Fruit fly (Drosophila melanogaster) whole organism, embryonic: ENCODE results near the gene Tsc1.

Experiments
- Ada2b ChIP-seq: fragments of 200-800 bp; sonication (Bioruptor generic); IDR thresholded peaks from 2 replicates; pipeline ENCODE4 v1.3.6; 2022; ENCODE audit warnings: missing biosample characterization, missing genetic modification characterization
- Atf3 ChIP-seq: fragments of 200-800 bp; sonication (Bioruptor generic); optimal IDR thresholded peaks from 3 replicates; lab custom pipeline; 2016; ENCODE audit warnings: missing biosample characterization, missing genetic modification characterization
- Bdp1 ChIP-seq: fragments of 200-800 bp; sonication (Bioruptor generic); optimal IDR thresholded peaks from 3 replicates; lab custom pipeline; 2016; ENCODE audit warnings: missing biosample characterization, missing genetic modification characterization
- Bteb2 ChIP-seq: fragments of 200-800 bp; sonication (Bioruptor generic); optimal IDR thresholded peaks from 2 replicates; lab custom pipeline; 2016; ENCODE audit warnings: missing biosample characterization, missing genetic modification characterization
- CG10431 ChIP-seq: fragments of 200-800 bp; sonication (Bioruptor generic); optimal IDR thresholded peaks from 3 replicates; lab custom pipeline; 2018; ENCODE audit warnings: missing biosample characterization, mild to moderate bottlenecking, missing genetic modification characterization
- CG10654 ChIP-seq: fragments of 200-800 bp; sonication (Bioruptor generic); optimal IDR thresholded peaks from 2 replicates; lab custom pipeline; 2016; ENCODE audit warnings: missing biosample characterization, missing genetic modification characterization
- CG11504 ChIP-seq: fragments of 200-800 bp; sonication (Bioruptor generic); optimal IDR thresholded peaks from 3 replicates; lab custom pipeline; 2019; ENCODE audit warnings: missing biosample characterization, mild to moderate bottlenecking, missing genetic modification characterization, moderate library complexity
- CG12104 ChIP-seq: fragments of 200-800 bp; sonication (Bioruptor generic); optimal IDR thresholded peaks from 3 replicates; lab custom pipeline; 2016; ENCODE audit warnings: missing biosample characterization, missing genetic modification characterization
- CG15011 ChIP-seq: fragments of 200-800 bp; sonication (Bioruptor generic); optimal IDR thresholded peaks from 3 replicates; lab custom pipeline; 2018; ENCODE audit warnings: missing biosample characterization, mild to moderate bottlenecking, missing genetic modification characterization
- CG17361 ChIP-seq: fragments of 200-800 bp; sonication (Bioruptor generic); IDR thresholded peaks from 3 replicates; pipeline ENCODE4 v1.3.6; 2022; ENCODE audit warnings: missing biosample characterization, missing genetic modification characterization
- CG17385 ChIP-seq: fragments of 200-800 bp; sonication (Bioruptor generic); optimal IDR thresholded peaks from 3 replicates; lab custom pipeline; 2018; ENCODE audit warnings: missing biosample characterization, mild to moderate bottlenecking, missing genetic modification characterization
- CG2678 ChIP-seq: fragments of 200-800 bp; sonication (Bioruptor generic); optimal IDR thresholded peaks from 3 replicates; lab custom pipeline; 2019; ENCODE audit warnings: missing biosample characterization, mild to moderate bottlenecking, missing genetic modification characterization, moderate library complexity
- CG4820 ChIP-seq: fragments of 200-800 bp; sonication (Bioruptor generic); optimal IDR thresholded peaks from 3 replicates; lab custom pipeline; 2016; ENCODE audit warnings: missing biosample characterization, missing genetic modification characterization
- Camta ChIP-seq: fragments of 200-800 bp; sonication (Bioruptor generic); optimal IDR thresholded peaks from 2 replicates; lab custom pipeline; 2016; ENCODE audit warnings: missing biosample characterization, missing genetic modification characterization
- CkIIα-i1 ChIP-seq: fragments of 200-800 bp; sonication (Bioruptor generic); IDR thresholded peaks from 2 replicates; pipeline ENCODE4 v1.3.6; 2022; ENCODE audit warnings: missing biosample characterization, missing genetic modification characterization
- Dip3 ChIP-seq: fragments of 200-800 bp; sonication (Bioruptor generic); optimal IDR thresholded peaks from 3 replicates; lab custom pipeline; 2016; ENCODE audit warnings: missing biosample characterization, missing genetic modification characterization
- Doc3 ChIP-seq: fragments of 200-800 bp; sonication (Bioruptor generic); IDR thresholded peaks from 3 replicates; pipeline ENCODE4 v1.3.6; 2022; ENCODE audit warnings: missing biosample characterization, missing genetic modification characterization; ENCODE audit not compliant: partially characterized antibody
- HLH3B ChIP-seq: fragments of 200-800 bp; sonication (Bioruptor generic); IDR thresholded peaks from 2 replicates; pipeline ENCODE4 v1.3.6; 2022; ENCODE audit warnings: missing biosample characterization, missing genetic modification characterization
- HLH4C ChIP-seq: fragments of 200-800 bp; sonication (Bioruptor generic); IDR thresholded peaks from 3 replicates; pipeline ENCODE4 v1.3.6; 2022; ENCODE audit warnings: missing biosample characterization, missing genetic modification characterization; ENCODE audit not compliant: partially characterized antibody
- Hr3 ChIP-seq: fragments of 200-800 bp; sonication (Bioruptor generic); optimal IDR thresholded peaks from 3 replicates; lab custom pipeline; 2016; ENCODE audit warnings: missing biosample characterization, missing genetic modification characterization
- Meics ChIP-seq: fragments of 200-800 bp; sonication (Bioruptor generic); optimal IDR thresholded peaks from 2 replicates; lab custom pipeline; 2017; ENCODE audit warnings: missing biosample characterization, mild to moderate bottlenecking, missing genetic modification characterization
- Oli ChIP-seq: fragments of 200-800 bp; sonication (Bioruptor generic); optimal IDR thresholded peaks from 2 replicates; lab custom pipeline; 2018; ENCODE audit warnings: missing biosample characterization, mild to moderate bottlenecking, missing genetic modification characterization, moderate library complexity
- PHDP ChIP-seq: fragments of 200-800 bp; sonication (Bioruptor generic); optimal IDR thresholded peaks from 3 replicates; lab custom pipeline; 2018; ENCODE audit warnings: missing biosample characterization, mild to moderate bottlenecking, missing genetic modification characterization, moderate library complexity
- Rx ChIP-seq: fragments of 200-800 bp; sonication (Bioruptor generic); IDR thresholded peaks from 2 replicates; pipeline ENCODE4 v1.3.6; 2022; ENCODE audit warnings: missing biosample characterization, missing genetic modification characterization
- Sox102F ChIP-seq: fragments of 200-800 bp; sonication (Bioruptor generic); optimal IDR thresholded peaks from 2 replicates; lab custom pipeline; 2018; ENCODE audit warnings: missing biosample characterization, mild to moderate bottlenecking, missing genetic modification characterization, moderate library complexity
- Sry-β ChIP-seq: fragments of 200-800 bp; sonication (Bioruptor generic); optimal IDR thresholded peaks from 2 replicates; lab custom pipeline; 2018; ENCODE audit warnings: missing biosample characterization, mild to moderate bottlenecking, missing genetic modification characterization, moderate library complexity
- Sry-δ ChIP-seq: fragments of 200-800 bp; sonication (Bioruptor generic); optimal IDR thresholded peaks from 2 replicates; lab custom pipeline; 2016; ENCODE audit warnings: missing biosample characterization, missing genetic modification characterization
- Xbp1 ChIP-seq: fragments of 200-800 bp; sonication (Bioruptor generic); optimal IDR thresholded peaks from 3 replicates; lab custom pipeline; 2016; ENCODE audit warnings: missing biosample characterization, mild to moderate bottlenecking, missing genetic modification characterization
- Xrp1 ChIP-seq: fragments of 200-800 bp; sonication (Bioruptor generic); IDR thresholded peaks from 2 replicates; pipeline ENCODE4 v1.3.6; 2022; ENCODE audit warnings: missing biosample characterization, missing genetic modification characterization
- amos ChIP-seq: fragments of 200-800 bp; sonication (Bioruptor generic); IDR thresholded peaks from 2 replicates; pipeline ENCODE4 v1.3.6; 2022; ENCODE audit warnings: missing biosample characterization, missing genetic modification characterization; ENCODE audit not compliant: partially characterized antibody
- cad ChIP-seq: fragments of >200 bp; optimal IDR thresholded peaks from 2 replicates; lab custom pipeline; 2017; ENCODE audit warnings: missing biosample characterization, missing genetic modification characterization
- cg ChIP-seq: fragments of 200-800 bp; sonication (Bioruptor generic); optimal IDR thresholded peaks from 3 replicates; lab custom pipeline; 2019; ENCODE audit warnings: missing biosample characterization, mild to moderate bottlenecking, missing genetic modification characterization, moderate library complexity
- dm ChIP-seq: fragments of 200-800 bp; sonication (Bioruptor generic); optimal IDR thresholded peaks from 3 replicates; lab custom pipeline; 2016; ENCODE audit warnings: missing biosample characterization, missing genetic modification characterization
- dmrt11E ChIP-seq: fragments of 200-800 bp; sonication (Bioruptor generic); optimal IDR thresholded peaks from 3 replicates; lab custom pipeline; 2018; ENCODE audit warnings: missing biosample characterization, mild to moderate bottlenecking, missing genetic modification characterization, moderate library complexity
- dmrt99B ChIP-seq: fragments of 200-800 bp; sonication (Bioruptor generic); optimal IDR thresholded peaks from 2 replicates; lab custom pipeline; 2018; ENCODE audit warnings: missing biosample characterization, mild to moderate bottlenecking, missing genetic modification characterization, moderate library complexity
- en ChIP-seq: fragments of 200-800 bp; sonication (Bioruptor generic); optimal IDR thresholded peaks from 2 replicates; lab custom pipeline; 2016; ENCODE audit warnings: missing biosample characterization, missing genetic modification characterization
- ham ChIP-seq: fragments of 200-800 bp; sonication (Bioruptor generic); IDR thresholded peaks from 2 replicates; pipeline ENCODE4 v1.3.6; 2022; ENCODE audit warnings: missing biosample characterization, missing genetic modification characterization
- lilli ChIP-seq: fragments of 200-800 bp; sonication (Bioruptor generic); optimal IDR thresholded peaks from 3 replicates; lab custom pipeline; 2016; ENCODE audit warnings: missing biosample characterization, missing genetic modification characterization
- mam ChIP-seq: fragments of 200-800 bp; sonication (Bioruptor generic); optimal IDR thresholded peaks from 3 replicates; lab custom pipeline; 2016; ENCODE audit warnings: missing biosample characterization, missing genetic modification characterization
- mld ChIP-seq: fragments of 200-800 bp; sonication (Bioruptor generic); IDR thresholded peaks from 3 replicates; pipeline ENCODE4 v1.3.6; 2022; ENCODE audit warnings: missing biosample characterization, missing genetic modification characterization; ENCODE audit not compliant: partially characterized antibody
- otp ChIP-seq: fragments of 200-800 bp; sonication (Bioruptor generic); IDR thresholded peaks from 3 replicates; pipeline ENCODE4, ENCODE4 v1.3.6; 2022; ENCODE audit warnings: missing biosample characterization, missing genetic modification characterization
- p53 ChIP-seq: fragments of 200-800 bp; sonication (Bioruptor generic); optimal IDR thresholded peaks from 2 replicates; lab custom pipeline; 2016; ENCODE audit warnings: missing biosample characterization, missing genetic modification characterization
- pan ChIP-seq, 4 experiments: fragments of >200 bp in 3 of 4; fragments of 200-800 bp in 1 of 4; sonication (Bioruptor generic) in 1 of 4; optimal IDR thresholded peaks in 3 of 4; IDR thresholded peaks in 1 of 4; 2 replicates each; pipeline versions ENCODE4 v1.3.6 to Lab custom; 2017 to 2022; ENCODE audit warnings: missing biosample characterization in 2 of 4, missing genetic modification characterization in 2 of 4, mixed read lengths in 1 of 4
- ranshi ChIP-seq: fragments of 200-800 bp; sonication (Bioruptor generic); IDR thresholded peaks from 2 replicates; pipeline ENCODE4 v1.3.6; 2022; ENCODE audit warnings: missing biosample characterization, missing genetic modification characterization
- row ChIP-seq: fragments of 200-800 bp; sonication (Bioruptor generic); IDR thresholded peaks from 3 replicates; pipeline ENCODE4 v1.3.6; 2022; ENCODE audit warnings: missing biosample characterization, missing genetic modification characterization
- sens ChIP-seq: fragments of 200-800 bp; sonication (Bioruptor generic); peaks from one replicate; lab custom pipeline; 2016; ENCODE audit warnings: missing biosample characterization, missing genetic modification characterization
- ssp ChIP-seq: fragments of 200-800 bp; sonication (Bioruptor generic); IDR thresholded peaks from 2 replicates; pipeline ENCODE4 v1.3.6; 2022; ENCODE audit warnings: missing biosample characterization, missing genetic modification characterization
- sug ChIP-seq: fragments of 200-800 bp; optimal IDR thresholded peaks from 2 replicates; lab custom pipeline; 2019; ENCODE audit warnings: missing biosample characterization, mild to moderate bottlenecking, missing genetic modification characterization, moderate library complexity
- tll ChIP-seq, 2 experiments: fragments of 200-800 bp in 1 of 2; fragments of >200 bp in 1 of 2; sonication (Bioruptor generic) in 1 of 2; optimal IDR thresholded peaks; 2 replicates each; lab custom pipeline; 2017 to 2019; ENCODE audit warnings: missing biosample characterization in 2 of 2, missing genetic modification characterization in 2 of 2, mild to moderate bottlenecking in 1 of 2, moderate library complexity in 1 of 2
- tup ChIP-seq: fragments of 200-800 bp; sonication (Bioruptor generic); optimal IDR thresholded peaks from 2 replicates; lab custom pipeline; 2016; ENCODE audit warnings: missing biosample characterization, mild to moderate bottlenecking, missing genetic modification characterization, moderate library complexity
- vvl ChIP-seq: fragments of 200-800 bp; sonication (Bioruptor generic); IDR thresholded peaks from 2 replicates; pipeline ENCODE4 v1.3.6; 2022; ENCODE audit warnings: missing biosample characterization, missing genetic modification characterization

The Tsc1 gene

DNA sequence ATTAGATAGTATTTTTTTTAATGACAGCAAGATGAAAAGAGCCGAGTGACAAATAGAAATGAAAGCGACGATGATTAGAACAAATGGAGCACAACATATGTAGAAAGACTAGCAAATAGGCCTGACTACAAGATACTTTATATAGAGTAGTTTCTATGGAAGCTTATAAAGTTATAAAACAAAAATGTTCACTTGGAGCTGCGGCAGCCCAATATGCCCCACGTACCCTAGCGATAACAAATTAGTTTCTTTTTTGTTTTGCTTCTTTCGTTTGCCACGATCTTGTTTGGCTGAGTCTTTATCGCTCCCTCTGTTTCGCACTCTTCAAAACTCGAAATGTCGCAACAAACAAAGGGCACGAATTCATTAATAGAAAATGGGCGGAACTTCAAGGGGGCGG, 29.4 kb upstream of the Tsc1 start (continued):
- TF ChIP-seq en (GFP tag; lab: Kevin White, UChicago) (no peak), mld (no peak), Oli (tag; lab: Kevin White, UChicago) (no peak), p53 (no peak), Camta (GFP tag; lab: Kevin White, UChicago) (no peak), HLH4C (GFP tag; lab: Robert Waterston, UW) (no peak), sug (peak; percentile 24), CG11504 (tag; lab: Kevin White, UChicago) (peak; percentile 36), CkIIα-i1 (no peak), Ada2b (peak; percentile 53), HLH3B (GFP tag; lab: Robert Waterston, UW) (no peak), Doc3 (no peak), PHDP (tag; lab: Kevin White, UChicago) (peak; percentile 37), lilli (GFP tag; lab: Kevin White, UChicago) (peak; percentile 49), dmrt99B (peak; percentile 49), Sry-β (no peak), Xbp1 (GFP tag; lab: Kevin White, UChicago) (peak; percentile 46), ssp (GFP tag; lab: Robert Waterston, UW) (no peak), CG15011 (GFP tag; lab: Kevin White, UChicago) (no peak), dm (GFP tag; lab: Kevin White, UChicago) (no peak), tll (GFP tag; optimal IDR thresholded peaks at IDR 0.05; lab: Kevin White, UChicago) (no peak), ham (GFP tag; lab: Robert Waterston, UW) (no peak), CG12104 (GFP tag; lab: Kevin White, UChicago) (no peak), dmrt11E (tag; lab: Kevin White, UChicago) (no peak), CG17361 (GFP tag; lab: Robert Waterston, UW) (0 out of 3 replicates have a peak, but pooled peaks have one; percentile 21), CG2678 (peak; percentile 28), Dip3 (GFP tag; lab: Kevin White, UChicago) (peak; percentile 47), cg (GFP tag; lab: Kevin White, UChicago) (no peak), Sry-δ (no peak), Bdp1 (GFP tag; lab: Kevin White, UChicago) (no peak), CG10431 (no peak), tup (no peak), ranshi (GFP tag; lab: Robert Waterston, UW) (no peak), vvl (GFP tag; lab: Robert Waterston, UW) (peak; percentile 56), pan (optimal IDR thresholded peaks at IDR 0.05; lab: Kevin White, UChicago) (no peak), pan (GFP tag; optimal IDR thresholded peaks at IDR 0.05 in 1 of 2, IDR thresholded peaks at IDR 0.05 in 1 of 2) (peak in 1 of 2 experiments; percentile 27), Xrp1 (no peak), Bteb2 (GFP tag; lab: Kevin White, UChicago) (no peak), sens (GFP tag; lab: Kevin White, UChicago) (peak; percentile 76), CG4820 (GFP tag; lab: Kevin White, UChicago) (no peak), row (GFP tag; lab: Robert Waterston, UW) (peak; percentile 69), otp (GFP tag; lab: Robert Waterston, UW) (0 out of 3 replicates have a peak, but pooled peaks have one; percentile 36), Meics (GFP tag; lab: Kevin White, UChicago) (no peak), CG17385 (GFP tag; lab: Kevin White, UChicago) (peak; percentile 3), mam (GFP tag; lab: Kevin White, UChicago) (peak; percentile 47), Hr3 (GFP tag; lab: Kevin White, UChicago) (no peak), amos (GFP tag; lab: Robert Waterston, UW) (no peak; the same call in 1 of the 2 replicates), Atf3 (GFP tag; lab: Kevin White, UChicago) (no peak), Sox102F (peak; percentile 37), cad (GFP tag; lab: Kevin White, UChicago) (no peak), Rx (GFP tag; lab: Robert Waterston, UW) (no peak), CG10654 (GFP tag; lab: Kevin White, UChicago) (no peak)
